Worm (Caenorhabditis elegans): Measurements from ENCODE around the gene ZK836.3.

- TF ChIP-seq ama-1 (optimal IDR thresholded peaks at IDR 0.05) (no peak), hnd-1 (tag; optimal IDR thresholded peaks at IDR 0.05) (no peak), F13C5.2 (tag; optimal IDR thresholded peaks at IDR 0.05) (no peak), flt-1 (GFP tag; IDR thresholded peaks at IDR 0.05) (no peak), hmbx-1 (tag; optimal IDR thresholded peaks at IDR 0.05) (no peak), tra-4 (tag; optimal IDR thresholded peaks at IDR 0.05) (no peak), scrt-1 (GFP tag; IDR thresholded peaks at IDR 0.05) (no peak), B0310.2 (tag; optimal IDR thresholded peaks at IDR 0.05) (no peak), ets-7 (tag; optimal IDR thresholded peaks at IDR 0.05) (no peak), pes-1 (GFP tag; IDR thresholded peaks at IDR 0.05) (no peak), ceh-13 (GFP tag; optimal IDR thresholded peaks at IDR 0.05) (no peak), aly-1 (tag; optimal IDR thresholded peaks at IDR 0.05) (peak; percentile 8), tbx-37 (GFP tag; conservative IDR thresholded peaks at IDR 0.05) (no peak), hmg-4 (GFP tag; optimal IDR thresholded peaks at IDR 0.05) (no peak)
These were observed 28.7 kb downstream of the ZK836.3 start for ce11 chrV:12167031-12167430.
